Worm (Caenorhabditis elegans): ENCODE measurements around the gene C25D7.15.
"Not testable (repeated sequence)": the region's sequence is repeated elsewhere in the genome, so short reads cannot be mapped to it uniquely, and the experiment has no call there.

The C25D7.15 gene

ce11 chrV:15092666-15093065, 33.1 kb downstream of the C25D7.15 start, which contains the start of gene txt-12:
Gene txt-12, plus strand, starts transcription at chrV:15092966.
- TF ChIP-seq ceh-13 (GFP tag; optimal IDR thresholded peaks at IDR 0.05) (no peak), hmbx-1 (tag; optimal IDR thresholded peaks at IDR 0.05) (no peak), sea-1 (GFP tag; conservative IDR thresholded peaks at IDR 0.05) (no peak), flt-1 (GFP tag; IDR thresholded peaks at IDR 0.05) (no peak), tra-4 (tag; optimal IDR thresholded peaks at IDR 0.05) (no peak), aly-1 (tag; optimal IDR thresholded peaks at IDR 0.05) (no peak), F13C5.2 (tag; optimal IDR thresholded peaks at IDR 0.05) (no peak), tbx-11 (GFP tag; IDR thresholded peaks at IDR 0.05) (no peak), pes-1 (GFP tag; IDR thresholded peaks at IDR 0.05) (no peak), ceh-36 (tag; optimal IDR thresholded peaks at IDR 0.05) (no peak), ama-1 (optimal IDR thresholded peaks at IDR 0.05) (no peak), tbx-37 (GFP tag; conservative IDR thresholded peaks at IDR 0.05) (no peak), hmg-4 (GFP tag; optimal IDR thresholded peaks at IDR 0.05) (no peak), hnd-1 (tag; optimal IDR thresholded peaks at IDR 0.05) (no peak), ets-7 (tag; optimal IDR thresholded peaks at IDR 0.05) (no peak)

ce11 chrV:15094749-15095148, 35.1 kb downstream of the C25D7.15 start, which contains the start of gene srx-78:
Gene srx-78, plus strand, starts transcription at chrV:15095049.
- no peak for TF ChIP-seq scrt-1 (GFP tag; IDR thresholded peaks at IDR 0.05)
- no peak for TF ChIP-seq sea-1 (GFP tag; conservative IDR thresholded peaks at IDR 0.05)
- no peak for TF ChIP-seq aly-1 (tag; optimal IDR thresholded peaks at IDR 0.05)
- TF ChIP-seq ceh-36 (tag; optimal IDR thresholded peaks at IDR 0.05) = no peak
- no peak for TF ChIP-seq F13C5.2 (tag; optimal IDR thresholded peaks at IDR 0.05)
- no peak for TF ChIP-seq ceh-13 (GFP tag; optimal IDR thresholded peaks at IDR 0.05)
- no peak for TF ChIP-seq tbx-37 (GFP tag; conservative IDR thresholded peaks at IDR 0.05)
- no peak for TF ChIP-seq ama-1 (optimal IDR thresholded peaks at IDR 0.05)
- TF ChIP-seq hnd-1 (tag; optimal IDR thresholded peaks at IDR 0.05) = no peak
- no peak for TF ChIP-seq tbx-11 (GFP tag; IDR thresholded peaks at IDR 0.05)
- no peak for TF ChIP-seq B0310.2 (tag; optimal IDR thresholded peaks at IDR 0.05)
- no peak for TF ChIP-seq flt-1 (GFP tag; IDR thresholded peaks at IDR 0.05)
- TF ChIP-seq pes-1 (GFP tag; IDR thresholded peaks at IDR 0.05) = no peak
- TF ChIP-seq ets-7 (tag; optimal IDR thresholded peaks at IDR 0.05) = no peak
- no peak for TF ChIP-seq tra-4 (tag; optimal IDR thresholded peaks at IDR 0.05)
- no peak for TF ChIP-seq hmg-4 (GFP tag; optimal IDR thresholded peaks at IDR 0.05)
- no peak for TF ChIP-seq hmbx-1 (tag; optimal IDR thresholded peaks at IDR 0.05)

- TF ChIP-seq sea-1 (GFP tag; conservative IDR thresholded peaks at IDR 0.05) (no peak), hmg-4 (GFP tag; optimal IDR thresholded peaks at IDR 0.05) (no peak), tbx-11 (GFP tag; IDR thresholded peaks at IDR 0.05) (no peak), tra-4 (tag; optimal IDR thresholded peaks at IDR 0.05) (no peak), ceh-13 (GFP tag; optimal IDR thresholded peaks at IDR 0.05) (no peak), flt-1 (GFP tag; IDR thresholded peaks at IDR 0.05) (no peak), B0310.2 (tag; optimal IDR thresholded peaks at IDR 0.05) (no peak), ets-7 (tag; optimal IDR thresholded peaks at IDR 0.05) (no peak), hnd-1 (tag; optimal IDR thresholded peaks at IDR 0.05) (no peak), F13C5.2 (tag; optimal IDR thresholded peaks at IDR 0.05) (no peak), ama-1 (optimal IDR thresholded peaks at IDR 0.05) (no peak), tbx-37 (GFP tag; conservative IDR thresholded peaks at IDR 0.05) (no peak), pes-1 (GFP tag; IDR thresholded peaks at IDR 0.05) (no peak), hmbx-1 (tag; optimal IDR thresholded peaks at IDR 0.05) (no peak), ceh-36 (tag; optimal IDR thresholded peaks at IDR 0.05) (no peak), aly-1 (tag; optimal IDR thresholded peaks at IDR 0.05) (no peak), scrt-1 (GFP tag; IDR thresholded peaks at IDR 0.05) (no peak)
Observed at ce11 chrV:15099447-15099846, 39.8 kb downstream of the C25D7.15 start, which contains the start of gene C01G10.1. Gene C01G10.1, plus strand, starts transcription at chrV:15099747.

- not testable (repeated sequence) for TF ChIP-seq B0310.2 (tag; optimal IDR thresholded peaks at IDR 0.05); hmg-4 (GFP tag; optimal IDR thresholded peaks at IDR 0.05); tbx-11 (GFP tag; IDR thresholded peaks at IDR 0.05)
Observed at ce11 chrV:15105893-15106598, 46.4 kb downstream of the C25D7.15 start, which contains the start of gene C01G10.14. Gene C01G10.14, minus strand, starts transcription at chrV:15105943.

- TF ChIP-seq hnd-1 (tag; optimal IDR thresholded peaks at IDR 0.05) (no peak), tbx-11 (GFP tag; IDR thresholded peaks at IDR 0.05) (no peak)
Observed at ce11 chrV:15109260-15109659, 49.7 kb downstream of the C25D7.15 start, which contains the start of gene Y75B12A.2. Gene Y75B12A.2, plus strand, starts transcription at chrV:15109560.
